Worm (Caenorhabditis elegans) whole organism, L2 larva: ENCODE data around the gene ckb-3.
A peak's percentile ranks its signal among the peaks of the same experiment; 100 is the strongest.
"Not testable (repeated sequence)": the region's sequence is repeated elsewhere in the genome, so short reads cannot be mapped to it uniquely, and the experiment has no call there.

Source experiments
- C34F6.9 ChIP-seq: fragments of 150-350 bp; optimal IDR thresholded peaks from 2 replicates; lab custom pipeline; 2014; ENCODE audit warnings: missing biosample characterization, missing genetic modification characterization
- F13H6.1 ChIP-seq: sonication (generic microtip); optimal IDR thresholded peaks from 2 replicates; lab custom pipeline; 2016; ENCODE audit warnings: missing genetic modification characterization, missing compliant biosample characterization
- R02D3.7 ChIP-seq: fragments of 150-350 bp; optimal IDR thresholded peaks from 2 replicates; lab custom pipeline; 2014; ENCODE audit warnings: missing biosample characterization, missing genetic modification characterization
- Y55F3AM.14 ChIP-seq: fragments of 200-800 bp; sonication (Bioruptor generic); optimal IDR thresholded peaks from 2 replicates; lab custom pipeline; 2018; ENCODE audit warnings: mild to moderate bottlenecking, missing genetic modification characterization, missing compliant biosample characterization
- ZK546.5 ChIP-seq: sonication (generic microtip); optimal IDR thresholded peaks from 2 replicates; lab custom pipeline; 2017; ENCODE audit warnings: missing biosample characterization, missing genetic modification characterization
- alr-1 ChIP-seq: fragments of 150-350 bp; optimal IDR thresholded peaks from 2 replicates; lab custom pipeline; 2014; ENCODE audit warnings: missing biosample characterization, missing genetic modification characterization
- ama-1 ChIP-seq: fragments of 150-350 bp; optimal IDR thresholded peaks from 2 replicates; lab custom pipeline; 2018; ENCODE audit warnings: inconsistent platforms
- blmp-1 ChIP-seq: sonication (generic microtip); optimal IDR thresholded peaks from 2 replicates; lab custom pipeline; 2017; ENCODE audit warnings: missing genetic modification characterization, mild to moderate bottlenecking, missing compliant biosample characterization, antibody characterized with exemption, moderate library complexity; ENCODE audit not compliant: insufficient read depth
- ceh-16 ChIP-seq: fragments of 150-350 bp; optimal IDR thresholded peaks from 2 replicates; lab custom pipeline; 2014; ENCODE audit warnings: missing biosample characterization, missing genetic modification characterization
- crh-2 ChIP-seq: sonication (generic microtip); optimal IDR thresholded peaks from 2 replicates; lab custom pipeline; 2017; ENCODE audit warnings: missing biosample characterization, missing genetic modification characterization
- elt-1 ChIP-seq: fragments of 150-350 bp; optimal IDR thresholded peaks from 2 replicates; lab custom pipeline; 2014; ENCODE audit warnings: missing biosample characterization, missing genetic modification characterization
- elt-3 ChIP-seq: sonication (generic microtip); optimal IDR thresholded peaks from 2 replicates; lab custom pipeline; 2017; ENCODE audit warnings: missing biosample characterization, missing genetic modification characterization
- fos-1 ChIP-seq: fragments of 150-350 bp; optimal IDR thresholded peaks from 2 replicates; lab custom pipeline; 2014; ENCODE audit warnings: missing biosample characterization, missing genetic modification characterization
- gmeb-1 ChIP-seq: fragments of 150-350 bp; optimal IDR thresholded peaks from 2 replicates; lab custom pipeline; 2014; ENCODE audit warnings: missing biosample characterization, missing genetic modification characterization
- lin-11 ChIP-seq: fragments of 150-350 bp; sonication (generic microtip); optimal IDR thresholded peaks from 2 replicates; lab custom pipeline; 2014; ENCODE audit warnings: missing biosample characterization, missing genetic modification characterization, inconsistent platforms, mixed read lengths
- lin-13 ChIP-seq: fragments of 150-350 bp; optimal IDR thresholded peaks from 2 replicates; lab custom pipeline; 2014; ENCODE audit warnings: missing biosample characterization, missing genetic modification reagents, missing genetic modification characterization
- lin-39 ChIP-seq: fragments of 150-350 bp; optimal IDR thresholded peaks from 2 replicates; lab custom pipeline; 2014; ENCODE audit warnings: missing biosample characterization, missing genetic modification reagents, missing genetic modification characterization
- lsy-2 ChIP-seq, 2 experiments: fragments of 150-350 bp in 1 of 2; sonication (generic microtip) in 1 of 2; optimal IDR thresholded peaks; 2 replicates each; lab custom pipeline; 2014 to 2017; ENCODE audit warnings: missing biosample characterization in 2 of 2, missing genetic modification characterization in 2 of 2
- mab-5 ChIP-seq: fragments of 150-350 bp; optimal IDR thresholded peaks from 2 replicates; lab custom pipeline; 2014; ENCODE audit warnings: missing biosample characterization, missing genetic modification characterization
- mbf-1 ChIP-seq: sonication (generic microtip); optimal IDR thresholded peaks from 2 replicates; lab custom pipeline; 2017; ENCODE audit warnings: missing biosample characterization, missing genetic modification characterization
- mdl-1 ChIP-seq, 2 experiments: fragments of 150-350 bp in 1 of 2; sonication (generic microtip) in 1 of 2; optimal IDR thresholded peaks; 2 replicates each; lab custom pipeline; 2017; ENCODE audit warnings: missing biosample characterization in 2 of 2, missing genetic modification characterization in 2 of 2
- nhr-10 ChIP-seq: sonication (generic microtip); optimal IDR thresholded peaks from 2 replicates; lab custom pipeline; 2017; ENCODE audit warnings: missing biosample characterization, missing genetic modification characterization
- nhr-12 ChIP-seq: fragments of 150-350 bp; optimal IDR thresholded peaks from 2 replicates; lab custom pipeline; 2014; ENCODE audit warnings: missing biosample characterization, missing genetic modification characterization
- nhr-129 ChIP-seq: fragments of 150-350 bp; optimal IDR thresholded peaks from 2 replicates; lab custom pipeline; 2014; ENCODE audit warnings: missing biosample characterization, missing genetic modification characterization
- nhr-21 ChIP-seq: fragments of 150-350 bp; optimal IDR thresholded peaks from 2 replicates; lab custom pipeline; 2014; ENCODE audit warnings: missing biosample characterization, missing genetic modification characterization
- nhr-25 ChIP-seq: fragments of 150-350 bp; sonication (generic microtip); optimal IDR thresholded peaks from 3 replicates; lab custom pipeline; 2014; ENCODE audit warnings: missing biosample characterization, missing genetic modification characterization
- nhr-6 ChIP-seq: fragments of 150-350 bp; optimal IDR thresholded peaks from 2 replicates; lab custom pipeline; 2014; ENCODE audit warnings: missing biosample characterization, missing genetic modification characterization
- nhr-77 ChIP-seq: fragments of 150-350 bp; optimal IDR thresholded peaks from 2 replicates; lab custom pipeline; 2014; ENCODE audit warnings: missing biosample characterization, missing genetic modification characterization
- peb-1 ChIP-seq: fragments of 150-350 bp; optimal IDR thresholded peaks from 2 replicates; lab custom pipeline; 2014; ENCODE audit warnings: missing biosample characterization, missing genetic modification characterization
- sem-4 ChIP-seq: fragments of 150-350 bp; optimal IDR thresholded peaks from 2 replicates; lab custom pipeline; 2014; ENCODE audit warnings: missing biosample characterization, missing genetic modification reagents, missing genetic modification characterization
- skn-1 ChIP-seq: sonication (generic microtip); optimal IDR thresholded peaks from 2 replicates; lab custom pipeline; 2017; ENCODE audit warnings: missing biosample characterization, missing genetic modification characterization
- sma-3 ChIP-seq: sonication (generic microtip); optimal IDR thresholded peaks from 2 replicates; lab custom pipeline; 2016; ENCODE audit warnings: missing genetic modification reagents, missing genetic modification characterization, missing compliant biosample characterization
- sma-9 ChIP-seq, 2 experiments: fragments of 150-350 bp in 1 of 2; sonication (generic microtip) in 1 of 2; optimal IDR thresholded peaks; 2 replicates each; lab custom pipeline; 2014 to 2016; ENCODE audit warnings: missing genetic modification characterization in 2 of 2, mild to moderate bottlenecking in 1 of 2, missing biosample characterization in 1 of 2, missing compliant biosample characterization in 1 of 2, missing genetic modification reagents in 1 of 2, moderate library complexity in 1 of 2
- snpc-4 ChIP-seq: fragments of 150-350 bp; optimal IDR thresholded peaks from 2 replicates; lab custom pipeline; 2014; ENCODE audit warnings: missing biosample characterization, missing genetic modification characterization
- unc-55 ChIP-seq: fragments of 150-350 bp; sonication (generic microtip); optimal IDR thresholded peaks from 3 replicates; lab custom pipeline; 2014; ENCODE audit warnings: missing biosample characterization, missing genetic modification reagents, missing genetic modification characterization
- zag-1 ChIP-seq: fragments of 150-350 bp; optimal IDR thresholded peaks from 2 replicates; lab custom pipeline; 2014; ENCODE audit warnings: missing biosample characterization, missing genetic modification characterization
- ztf-1 ChIP-seq: fragments of 200-800 bp; sonication (Bioruptor generic); conservative IDR thresholded peaks from 2 replicates; pipeline ENCODE4 v1.3.6; 2022; ENCODE audit warnings: missing genetic modification characterization, missing compliant biosample characterization
- ztf-11 ChIP-seq: sonication (generic microtip); optimal IDR thresholded peaks from 2 replicates; lab custom pipeline; 2017; ENCODE audit warnings: missing biosample characterization, missing genetic modification characterization
- ztf-4 ChIP-seq: fragments of 150-350 bp; optimal IDR thresholded peaks from 2 replicates; lab custom pipeline; 2014; ENCODE audit warnings: missing biosample characterization, missing genetic modification characterization

Gene ckb-3

ce11 chrIII:4378600-4379293, 8.1 kb downstream of the ckb-3 start:
- TF ChIP-seq ceh-16 (tag; lab: Kevin White, UChicago) (peak; percentile 9), crh-2 (tag; lab: Kevin White, UChicago) (peak; percentile 56), C34F6.9 (tag; lab: Kevin White, UChicago) (peak; percentile 20), nhr-25 (peak; percentile 47), sma-3 (GFP tag; lab: Kevin White, UChicago) (peak; percentile 58), sma-9 (GFP tag; optimal IDR thresholded peaks at IDR 0.05; lab: Kevin White, UChicago) (peak; percentile 33), Y55F3AM.14 (GFP tag; lab: Kevin White, UChicago) (peak; percentile 32), fos-1 (tag; lab: Kevin White, UChicago) (peak; percentile 62), lsy-2 (tag; optimal IDR thresholded peaks at IDR 0.05; lab: Kevin White, UChicago) (peak in 1 of 2 experiments; percentile 62), lin-13 (GFP tag; lab: Kevin White, UChicago) (peak; percentile 65), gmeb-1 (peak; percentile 35), mbf-1 (tag; lab: Kevin White, UChicago) (peak; percentile 26), nhr-129 (tag; lab: Kevin White, UChicago) (peak; percentile 46), nhr-21 (tag; lab: Kevin White, UChicago) (peak; percentile 63), nhr-6 (tag; lab: Kevin White, UChicago) (peak; percentile 25), unc-55 (GFP tag; lab: Kevin White, UChicago) (peak; percentile 34), F13H6.1 (tag; lab: Kevin White, UChicago) (peak; percentile 53), sem-4 (tag; lab: Kevin White, UChicago) (peak; percentile 8)
- not testable (repeated sequence) for TF ChIP-seq sma-9 (tag; optimal IDR thresholded peaks at IDR 0.05; lab: Kevin White, UChicago)

ce11 chrIII:4379717-4380116, 9.0 kb downstream of the ckb-3 start, which contains the start of gene B0284.3:
Gene B0284.3 (minus strand): TSS chrIII:4379817.
- TF ChIP-seq mdl-1 (tag; optimal IDR thresholded peaks at IDR 0.05; lab: Kevin White, UChicago): no peak
- TF ChIP-seq R02D3.7 (tag; lab: Kevin White, UChicago): no peak
- TF ChIP-seq elt-1 (tag; lab: Kevin White, UChicago): no peak
- TF ChIP-seq C34F6.9 (tag; lab: Kevin White, UChicago): no peak
- TF ChIP-seq F13H6.1 (tag; lab: Kevin White, UChicago): no peak
- TF ChIP-seq skn-1 (tag; lab: Kevin White, UChicago): no peak
- TF ChIP-seq ama-1 (lab: Kevin White, UChicago): no peak
- TF ChIP-seq blmp-1: no peak
- no peak for TF ChIP-seq lin-39 (tag; lab: Kevin White, UChicago)
- TF ChIP-seq mab-5 (tag; lab: Kevin White, UChicago): no peak
- no peak for TF ChIP-seq ztf-11 (tag; lab: Kevin White, UChicago)
- no peak for TF ChIP-seq zag-1 (tag; lab: Kevin White, UChicago)
- TF ChIP-seq nhr-129 (tag; lab: Kevin White, UChicago): no peak
- TF ChIP-seq ztf-1 (GFP tag; lab: Robert Waterston, UW): no peak
- no peak for TF ChIP-seq ZK546.5 (tag; lab: Kevin White, UChicago)
- no peak for TF ChIP-seq nhr-21 (tag; lab: Kevin White, UChicago)
- TF ChIP-seq lin-11: no peak

ce11 chrIII:4380835-4381234, 10.2 kb downstream of the ckb-3 start:
- TF ChIP-seq C34F6.9 (tag; lab: Kevin White, UChicago) (peak; percentile 20), mbf-1 (tag; lab: Kevin White, UChicago) (no peak)
- TF ChIP-seq, all 48 proteins: peak for 1

ce11 chrIII:4381343-4381742, 10.7 kb downstream of the ckb-3 start, which contains the start of gene pals-27:
Gene pals-27 (plus strand): TSS chrIII:4381643.
- TF ChIP-seq sem-4 (tag; lab: Kevin White, UChicago) (no peak), peb-1 (tag; lab: Kevin White, UChicago) (no peak), nhr-12 (no peak)

- no peak for TF ChIP-seq elt-3 (tag; lab: Kevin White, UChicago)
- TF ChIP-seq zag-1 (tag; lab: Kevin White, UChicago): no peak
- no peak for TF ChIP-seq nhr-12
- TF ChIP-seq Y55F3AM.14 (GFP tag; lab: Kevin White, UChicago): no peak
- no peak for TF ChIP-seq snpc-4
- no peak for TF ChIP-seq nhr-25
- no peak for TF ChIP-seq nhr-10 (tag; lab: Kevin White, UChicago)
- TF ChIP-seq nhr-77 (tag; lab: Kevin White, UChicago): no peak
- TF ChIP-seq nhr-129 (tag; lab: Kevin White, UChicago): no peak
- no peak for TF ChIP-seq skn-1 (tag; lab: Kevin White, UChicago)
- no peak for TF ChIP-seq nhr-6 (tag; lab: Kevin White, UChicago)
- TF ChIP-seq alr-1: no peak
- no peak for TF ChIP-seq fos-1 (tag; lab: Kevin White, UChicago)
- no peak for TF ChIP-seq ama-1 (lab: Kevin White, UChicago)
- no peak for TF ChIP-seq ztf-4 (tag; lab: Kevin White, UChicago)
- no peak for TF ChIP-seq lin-13 (GFP tag; lab: Kevin White, UChicago)
- TF ChIP-seq ceh-16 (tag; lab: Kevin White, UChicago): no peak
- TF ChIP-seq unc-55 (GFP tag; lab: Kevin White, UChicago): no peak
Observed at ce11 chrIII:4382118-4382517, 11.4 kb downstream of the ckb-3 start.
